Worm (Caenorhabditis elegans) whole organism, young adult: ENCODE data around the gene str-263.

Experiments used
- F55B11.4 ChIP-seq: sonication (generic microtip); optimal IDR thresholded peaks from 2 replicates; lab custom pipeline; 2016; ENCODE audit warnings: missing compliant biosample characterization, missing genetic modification characterization, borderline replicate concordance; ENCODE audit not compliant: insufficient read depth
- Y53G8AR.9 ChIP-seq: fragments of 200-800 bp; sonication (Bioruptor generic); conservative IDR thresholded peaks from 2 replicates; pipeline ENCODE4 v1.3.6; 2022; ENCODE audit warnings: missing genetic modification reagents, missing genetic modification characterization, missing compliant biosample characterization
- Y67H2A.10 ChIP-seq: fragments of 200-800 bp; sonication (Bioruptor generic); conservative IDR thresholded peaks from 2 replicates; pipeline ENCODE4 v1.3.6; 2022; ENCODE audit warnings: missing genetic modification reagents, missing genetic modification characterization, missing compliant biosample characterization
- Y95B8A.8 ChIP-seq: fragments of 200-800 bp; sonication (Bioruptor generic); IDR thresholded peaks from 2 replicates; pipeline ENCODE4 v1.3.6; 2022; ENCODE audit warnings: missing genetic modification reagents, missing genetic modification characterization, missing compliant biosample characterization
- akir-1 ChIP-seq: fragments of 200-800 bp; sonication (Bioruptor generic); optimal IDR thresholded peaks from 2 replicates; lab custom pipeline; 2018; ENCODE audit warnings: mild to moderate bottlenecking, missing genetic modification characterization, moderate library complexity, missing compliant biosample characterization
- ama-1 ChIP-seq, 3 experiments: fragments of 150-350 bp in 1 of 3; sonication (generic microtip) in 2 of 3; optimal IDR thresholded peaks; 2 replicates each; lab custom pipeline; 2014 to 2018; ENCODE audit warnings: missing biosample characterization in 2 of 3, missing genetic modification characterization in 2 of 3, missing genetic modification reagents in 2 of 3
- aptf-2 ChIP-seq: fragments of 200-800 bp; sonication (Bioruptor generic); conservative IDR thresholded peaks from 2 replicates; pipeline ENCODE4 v1.3.6; 2022; ENCODE audit warnings: missing genetic modification reagents, missing genetic modification characterization, missing compliant biosample characterization
- cebp-2 ChIP-seq: fragments of 200-800 bp; sonication (Bioruptor generic); IDR thresholded peaks from 2 replicates; pipeline ENCODE4 v1.3.6; 2022; ENCODE audit warnings: missing genetic modification characterization, missing compliant biosample characterization
- dox-1 ChIP-seq: fragments of 200-800 bp; sonication (Bioruptor generic); IDR thresholded peaks from 2 replicates; pipeline ENCODE4 v1.3.6; 2022; ENCODE audit warnings: missing genetic modification reagents, missing genetic modification characterization, missing compliant biosample characterization
- nfyb-1 ChIP-seq: fragments of 200-800 bp; sonication (Bioruptor generic); IDR thresholded peaks from 2 replicates; pipeline ENCODE4 v1.3.6; 2022; ENCODE audit warnings: missing genetic modification reagents, missing genetic modification characterization, missing compliant biosample characterization
- nhr-179 ChIP-seq: sonication (generic microtip); optimal IDR thresholded peaks from 2 replicates; lab custom pipeline; 2016; ENCODE audit warnings: mild to moderate bottlenecking, missing genetic modification characterization, missing compliant biosample characterization
- sdz-38 ChIP-seq: sonication (generic microtip); optimal IDR thresholded peaks from 2 replicates; lab custom pipeline; 2016; ENCODE audit warnings: missing genotype, missing genetic modification characterization, missing compliant biosample characterization
- tlf-1 ChIP-seq: fragments of 200-800 bp; sonication (Bioruptor generic); optimal IDR thresholded peaks from 2 replicates; lab custom pipeline; 2018; ENCODE audit warnings: mild to moderate bottlenecking, missing genetic modification characterization, missing compliant biosample characterization

- 0 out of 2 replicates have a peak, but pooled peaks have one; percentile 12 for TF ChIP-seq dox-1 (GFP tag; lab: Robert Waterston, UW)
- TF ChIP-seq cebp-2: no peak
- no peak for TF ChIP-seq Y67H2A.10
- no peak for TF ChIP-seq akir-1 (GFP tag; lab: Kevin White, UChicago)
- TF ChIP-seq ama-1 (optimal IDR thresholded peaks at IDR 0.05; lab: Kevin White, UChicago): no peak
- TF ChIP-seq ama-1 (GFP tag; optimal IDR thresholded peaks at IDR 0.05; lab: Kevin White, UChicago): no peak
- no peak for TF ChIP-seq Y95B8A.8 (GFP tag; lab: Robert Waterston, UW)
- TF ChIP-seq aptf-2: no peak
- no peak for TF ChIP-seq nhr-179 (tag; lab: Kevin White, UChicago)
- TF ChIP-seq sdz-38 (tag; lab: Kevin White, UChicago): no peak
- TF ChIP-seq F55B11.4 (tag; lab: Kevin White, UChicago): no peak
- TF ChIP-seq nfyb-1 (GFP tag; lab: Robert Waterston, UW): no peak
- no peak for TF ChIP-seq tlf-1 (GFP tag; lab: Kevin White, UChicago)
- TF ChIP-seq Y53G8AR.9 (GFP tag; lab: Robert Waterston, UW): no peak
Observed at ce11 chrV:15578386-15578785, 34.6 kb upstream of the str-263 start, which contains the start of gene F28F8.9.
